Fruit fly (Drosophila melanogaster): ENCODE measurements around the gene Osi11.

DNA sequence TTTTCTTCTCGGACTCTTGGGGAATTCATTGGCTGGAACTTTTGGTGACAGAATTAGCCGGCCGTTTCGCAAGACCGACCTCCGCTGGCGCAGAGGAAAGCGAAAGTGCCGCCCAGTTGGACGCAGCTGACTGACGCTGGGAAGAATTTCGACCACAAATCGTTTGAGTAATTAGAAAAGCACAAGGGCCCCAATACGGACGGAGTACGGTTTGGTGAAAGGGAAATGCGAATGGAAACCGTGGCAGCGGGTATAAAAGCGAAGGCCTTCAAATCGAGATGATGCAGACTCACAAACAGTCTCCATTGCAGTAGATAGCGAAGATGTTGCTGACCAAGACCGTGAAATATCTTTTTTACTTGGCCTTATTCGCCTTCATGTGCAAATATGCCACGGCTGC lies 36.4 kb upstream of the Osi11 start, which contains the start of gene Osi16:
- TF ChIP-seq fd96Ca (GFP tag; IDR thresholded peaks at IDR 0.05), result no peak
- no peak for TF ChIP-seq Pif1A (GFP tag; optimal IDR thresholded peaks at IDR 0.05)
- TF ChIP-seq rn (GFP tag; IDR thresholded peaks at IDR 0.05), result no peak
- no peak for TF ChIP-seq Snoo (tag; optimal IDR thresholded peaks at IDR 0.05)
- TF ChIP-seq CG12605 (GFP tag; IDR thresholded peaks at IDR 0.05), result no peak

Measured in whole organism, pupa.